Fruit fly (Drosophila melanogaster) whole organism: ENCODE data around the gene AspRS-m.

Experiments
- CG8478 ChIP-seq: fragments of >200 bp; optimal IDR thresholded peaks from 2 replicates; lab custom pipeline; 2018; ENCODE audit warnings: inconsistent platforms
- Dll ChIP-seq: fragments of >200 bp; optimal IDR thresholded peaks from 2 replicates; lab custom pipeline; 2017
- EcR ChIP-seq, 2 experiments: fragments of >200 bp; optimal IDR thresholded peaks; 2 replicates each; lab custom pipeline; 2017; ENCODE audit warnings: missing biosample characterization in 2 of 2, missing genetic modification characterization in 2 of 2, missing genetic modification reagents in 2 of 2
- usp ChIP-seq: fragments of >200 bp; optimal IDR thresholded peaks from 2 replicates; lab custom pipeline; 2017; ENCODE audit warnings: missing biosample characterization, missing genetic modification characterization, mixed read lengths

dm6 chr2L:16804376-16804934 lies 22.4 kb upstream of the AspRS-m start, which contains the start of gene CG13272:
- TF ChIP-seq usp (GFP tag; lab: Kevin White, UChicago): no peak
- TF ChIP-seq EcR (GFP tag; optimal IDR thresholded peaks at IDR 0.05; lab: Kevin White, UChicago): no peak
- TF ChIP-seq Dll (lab: Kevin White, UChicago): no peak
- no peak for TF ChIP-seq CG8478 (lab: Kevin White, UChicago)
